Comparison of ENCODE assay signal across 2 worm cellular contexts in the genomic region with DNA sequence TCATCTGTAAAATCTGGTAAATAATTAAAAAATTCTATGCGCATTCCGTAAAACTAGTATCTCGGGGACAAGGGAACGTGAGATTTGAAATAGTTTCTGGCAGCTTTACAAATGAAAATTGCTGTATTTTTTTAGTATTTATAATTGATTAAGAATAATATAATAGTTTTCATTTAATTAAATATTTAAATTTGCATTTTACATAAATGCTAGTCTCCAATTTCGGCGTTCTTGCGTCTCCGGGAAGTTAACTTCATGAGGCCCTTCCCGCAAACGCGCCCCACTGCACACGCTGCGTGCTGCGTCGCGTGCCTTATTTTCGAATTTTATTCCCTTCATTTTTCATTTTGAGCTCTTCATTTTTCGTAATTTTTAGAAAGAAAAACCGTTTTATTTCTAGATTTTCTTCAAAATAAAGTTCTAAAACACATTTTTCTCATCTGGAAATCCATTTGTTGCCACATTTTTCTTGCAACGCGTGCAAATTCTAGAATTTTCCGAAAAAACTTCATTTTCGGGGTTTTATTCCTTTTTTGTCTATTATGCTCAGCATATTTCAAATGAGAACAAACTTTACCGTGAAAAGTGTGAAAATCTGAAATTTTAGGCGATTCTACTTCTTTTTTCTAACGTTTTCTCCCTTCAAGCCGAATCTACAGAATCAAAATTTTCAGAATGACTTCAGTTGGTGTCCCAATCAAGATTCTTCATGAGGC.
TF ChIP-seq lines count a peak whose summit lies in the region.

A gene (minus strand): TSS at position 55 of the 716 bp plus-strand sequence.
A gene (plus strand): TSS at position 666 of the 716 bp plus-strand sequence.

TF ChIP-seq in whole organism, L1 larva, 84 proteins besides CTCF, POLR2A, EP300 and RAD21 (continued from another document):
- peak; percentile 80 to 87 (median 85) for TF ChIP-seq ceh-82 (tag; optimal IDR thresholded peaks at IDR 0.05; lab: Kevin White, UChicago)
- TF ChIP-seq swsn-7 (tag; optimal IDR thresholded peaks at IDR 0.05; lab: Kevin White, UChicago) = peak; percentile 78
- TF ChIP-seq Y116A8C.19 (tag; optimal IDR thresholded peaks at IDR 0.05; lab: Kevin White, UChicago; ENCODE audit: borderline replicate concordance) = no peak
- peak; percentile 61 for TF ChIP-seq fos-1 (tag; optimal IDR thresholded peaks at IDR 0.05; lab: Kevin White, UChicago)
- TF ChIP-seq rnt-1 (tag; optimal IDR thresholded peaks at IDR 0.05; lab: Kevin White, UChicago) = peak; percentile 89
- peak; percentile 71 for TF ChIP-seq ceh-90 (tag; optimal IDR thresholded peaks at IDR 0.05; lab: Kevin White, UChicago)
- no peak for TF ChIP-seq zip-4 (GFP tag; optimal IDR thresholded peaks at IDR 0.05; lab: Kevin White, UChicago)
- TF ChIP-seq fkh-10 (GFP tag; optimal IDR thresholded peaks at IDR 0.05; lab: Kevin White, UChicago) = peak; percentile 57
- peak; percentile 98 for TF ChIP-seq unc-98 (GFP tag; IDR thresholded peaks at IDR 0.05; lab: Robert Waterston, UW)
- peak; percentile 25 for TF ChIP-seq mef-2 (tag; optimal IDR thresholded peaks at IDR 0.05; lab: Kevin White, UChicago)
- TF ChIP-seq ceh-8 (GFP tag; optimal IDR thresholded peaks at IDR 0.05; lab: Kevin White, UChicago) = peak; percentile 52
- TF ChIP-seq tlp-1 (tag; optimal IDR thresholded peaks at IDR 0.05; lab: Kevin White, UChicago) = no peak
- peak; percentile 50 for TF ChIP-seq jun-1 (tag; optimal IDR thresholded peaks at IDR 0.05; lab: Kevin White, UChicago)
- TF ChIP-seq grh-1 (GFP tag; IDR thresholded peaks at IDR 0.05; lab: Robert Waterston, UW) = no peak
- peak; percentile 13 for TF ChIP-seq nhr-77 (tag; optimal IDR thresholded peaks at IDR 0.05; lab: Kevin White, UChicago)
- TF ChIP-seq unc-30 (tag; optimal IDR thresholded peaks at IDR 0.05; lab: Kevin White, UChicago) = no peak
- peak; percentile 21 for TF ChIP-seq blmp-1 (tag; optimal IDR thresholded peaks at IDR 0.05; lab: Kevin White, UChicago)
- TF ChIP-seq C34B4.2 (tag; optimal IDR thresholded peaks at IDR 0.05; lab: Kevin White, UChicago) = no peak
- TF ChIP-seq alr-1 (tag; optimal IDR thresholded peaks at IDR 0.05; lab: Kevin White, UChicago; ENCODE audit: borderline replicate concordance) = no peak
- peak; percentile 42 for TF ChIP-seq skn-1 (tag; optimal IDR thresholded peaks at IDR 0.05; lab: Kevin White, UChicago)
- TF ChIP-seq dsc-1 (tag; optimal IDR thresholded peaks at IDR 0.05; lab: Kevin White, UChicago) = peak; percentile 62
- no peak for TF ChIP-seq sptf-1 (tag; optimal IDR thresholded peaks at IDR 0.05; lab: Kevin White, UChicago)
- peak; percentile 81 for TF ChIP-seq ceh-63 (GFP tag; optimal IDR thresholded peaks at IDR 0.05; lab: Kevin White, UChicago)
- no peak; the same call in 1 of the 2 replicates for TF ChIP-seq mab-9 (GFP tag; IDR thresholded peaks at IDR 0.05; lab: Robert Waterston, UW)
- peak; percentile 92 for TF ChIP-seq nhr-85 (tag; lab: Kevin White, UChicago)
- peak; percentile 2 for TF ChIP-seq snpc-4 (tag; optimal IDR thresholded peaks at IDR 0.05; lab: Kevin White, UChicago)
- no peak for TF ChIP-seq hlh-17 (GFP tag; optimal IDR thresholded peaks at IDR 0.05; lab: Kevin White, UChicago; ENCODE audit: borderline replicate concordance)
- TF ChIP-seq pax-3 (tag; optimal IDR thresholded peaks at IDR 0.05; lab: Kevin White, UChicago) = peak; percentile 96
- peak; percentile 58 for TF ChIP-seq elt-2 (tag; optimal IDR thresholded peaks at IDR 0.05; lab: Kevin White, UChicago)
TF ChIP-seq in whole organism, L1 larva: peak in this region for 55.

TF ChIP-seq in whole organism, young adult, 124 proteins besides CTCF, POLR2A, EP300 and RAD21 (continued from another document):
- peak; percentile 70; the same call in 1 of the 2 replicates for TF ChIP-seq ceh-91 (GFP tag; IDR thresholded peaks at IDR 0.05; lab: Robert Waterston, UW)
